Fruit fly (Drosophila melanogaster) whole organism, pupa: ENCODE results near the gene CG34452.

ENCODE experiments used
- CG10348 ChIP-seq: fragments of 200-800 bp; sonication (Bioruptor generic); IDR thresholded peaks from 2 replicates; pipeline ENCODE4 v1.3.6; 2022; ENCODE audit warnings: missing biosample characterization, missing genetic modification characterization
- CG12605 ChIP-seq: fragments of 200-800 bp; sonication (Bioruptor generic); IDR thresholded peaks from 2 replicates; pipeline ENCODE4 v1.3.6; 2022; ENCODE audit warnings: missing biosample characterization, missing genetic modification characterization
- CG13204 ChIP-seq: fragments of 200-800 bp; sonication (Bioruptor generic); optimal IDR thresholded peaks from 2 replicates; lab custom pipeline; 2018; ENCODE audit warnings: missing biosample characterization, mild to moderate bottlenecking, missing genetic modification characterization, moderate library complexity
- CG14655 ChIP-seq: fragments of 200-800 bp; sonication (Bioruptor generic); optimal IDR thresholded peaks from 3 replicates; lab custom pipeline; 2017; ENCODE audit warnings: mild to moderate bottlenecking, missing biosample characterization, missing genetic modification reagents, missing genetic modification characterization
- CG15710 ChIP-seq: fragments of 200-800 bp; sonication (Bioruptor generic); optimal IDR thresholded peaks from 2 replicates; lab custom pipeline; 2018; ENCODE audit warnings: missing biosample characterization, mild to moderate bottlenecking, missing genetic modification characterization, moderate library complexity
- CG17806 ChIP-seq: fragments of 200-800 bp; sonication (Bioruptor generic); optimal IDR thresholded peaks from 2 replicates; lab custom pipeline; 2018; ENCODE audit warnings: missing biosample characterization, mild to moderate bottlenecking, missing genetic modification characterization, moderate library complexity
- CG32121 ChIP-seq: fragments of 200-800 bp; sonication (Bioruptor generic); IDR thresholded peaks from 2 replicates; pipeline ENCODE4 v1.3.6; 2022; ENCODE audit warnings: missing biosample characterization, missing genetic modification characterization
- CG34367 ChIP-seq: fragments of 200-800 bp; sonication (Bioruptor generic); optimal IDR thresholded peaks from 2 replicates; lab custom pipeline; 2018; ENCODE audit warnings: missing biosample characterization, mild to moderate bottlenecking, missing genetic modification characterization
- CG4496 ChIP-seq: fragments of 200-800 bp; sonication (Bioruptor generic); IDR thresholded peaks from 3 replicates; pipeline ENCODE4 v1.3.6; 2022; ENCODE audit warnings: missing biosample characterization, missing genetic modification characterization
- CG8159 ChIP-seq: fragments of 200-800 bp; sonication (Bioruptor generic); optimal IDR thresholded peaks from 3 replicates; lab custom pipeline; 2018; ENCODE audit warnings: missing biosample characterization, mild to moderate bottlenecking, missing genetic modification characterization, moderate library complexity
- CG8301 ChIP-seq: fragments of 200-800 bp; sonication (Bioruptor generic); optimal IDR thresholded peaks from 2 replicates; lab custom pipeline; 2018; ENCODE audit warnings: missing biosample characterization, mild to moderate bottlenecking, missing genetic modification characterization
- CG9948 ChIP-seq: fragments of 200-800 bp; sonication (Bioruptor generic); optimal IDR thresholded peaks from 2 replicates; lab custom pipeline; 2018; ENCODE audit warnings: missing biosample characterization, mild to moderate bottlenecking, missing genetic modification characterization, moderate library complexity
- D1 ChIP-seq: fragments of 200-800 bp; sonication (Bioruptor generic); optimal IDR thresholded peaks from 2 replicates; lab custom pipeline; 2018; ENCODE audit warnings: missing biosample characterization, mild to moderate bottlenecking, missing genetic modification characterization, moderate library complexity
- EcR ChIP-seq: fragments of 200-800 bp; sonication (Bioruptor generic); optimal IDR thresholded peaks from 3 replicates; lab custom pipeline; 2019; ENCODE audit warnings: missing biosample characterization, missing genetic modification characterization, mild to moderate bottlenecking, moderate library complexity, missing genetic modification reagents
- Ets98B ChIP-seq: fragments of 200-800 bp; sonication (Bioruptor generic); IDR thresholded peaks from 2 replicates; pipeline ENCODE4 v1.3.6; 2022; ENCODE audit warnings: missing biosample characterization, missing genetic modification characterization
- Pif1A ChIP-seq: fragments of 200-800 bp; sonication (Bioruptor generic); optimal IDR thresholded peaks from 3 replicates; lab custom pipeline; 2016; ENCODE audit warnings: missing biosample characterization, missing genetic modification characterization
- Pif1B ChIP-seq: fragments of 200-800 bp; sonication (Bioruptor generic); optimal IDR thresholded peaks from 3 replicates; lab custom pipeline; 2016; ENCODE audit warnings: missing biosample characterization, missing genetic modification characterization
- Snoo ChIP-seq: fragments of 200-800 bp; sonication (Bioruptor generic); optimal IDR thresholded peaks from 3 replicates; lab custom pipeline; 2017; ENCODE audit warnings: missing biosample characterization, mild to moderate bottlenecking, missing genetic modification characterization, inconsistent platforms
- fd96Ca ChIP-seq: fragments of 200-800 bp; sonication (Bioruptor generic); IDR thresholded peaks from 3 replicates; pipeline ENCODE4 v1.3.6; 2022; ENCODE audit warnings: missing biosample characterization, missing genetic modification characterization
- gl ChIP-seq: fragments of 200-800 bp; sonication (Bioruptor generic); optimal IDR thresholded peaks from 2 replicates; lab custom pipeline; 2018; ENCODE audit warnings: missing biosample characterization, mild to moderate bottlenecking, missing genetic modification characterization
- rn ChIP-seq: fragments of 200-800 bp; sonication (Bioruptor generic); IDR thresholded peaks from 2 replicates; pipeline ENCODE4 v1.3.6; 2022; ENCODE audit warnings: missing biosample characterization, missing genetic modification characterization

The CG34452 gene

dm6 chr3L:15708158-15708557 is 20.5 kb upstream of the CG34452 start:
- TF ChIP-seq CG10348 (GFP tag; lab: Robert Waterston, UW), result no peak
- 0 out of 3 replicates have a peak, but pooled peaks have one; percentile 53 for TF ChIP-seq fd96Ca (GFP tag; lab: Robert Waterston, UW)

- TF ChIP-seq CG32121 (GFP tag; lab: Robert Waterston, UW) (no peak), CG34367 (no peak), D1 (tag; lab: Kevin White, UChicago) (no peak), CG9948 (no peak)
These were observed 18.5 kb upstream of the CG34452 start for dm6 chr3L:15706199-15706598.

dm6 chr3L:15704250-15704985 is 16.7 kb upstream of the CG34452 start:
- peak; percentile 54 for TF ChIP-seq CG15710
- TF ChIP-seq Ets98B (GFP tag; lab: Robert Waterston, UW), result no peak
- peak; percentile 40 for TF ChIP-seq CG34367
- peak; percentile 64 for TF ChIP-seq CG8301
- no peak for TF ChIP-seq CG13204 (GFP tag; lab: Kevin White, UChicago)
- TF ChIP-seq CG17806 (tag; lab: Kevin White, UChicago), result peak; percentile 53
- TF ChIP-seq CG4496 (GFP tag; lab: Robert Waterston, UW), result no peak
- TF ChIP-seq Snoo (tag; lab: Kevin White, UChicago), result no peak
- peak; percentile 30 for TF ChIP-seq EcR (GFP tag; lab: Kevin White, UChicago)
- no peak for TF ChIP-seq Pif1B (GFP tag; lab: Kevin White, UChicago)
- TF ChIP-seq CG9948, result peak; percentile 64
- TF ChIP-seq CG12605 (GFP tag; lab: Robert Waterston, UW), result no peak
- peak; percentile 70 for TF ChIP-seq CG8159 (tag; lab: Kevin White, UChicago)
- TF ChIP-seq Pif1A (GFP tag; lab: Kevin White, UChicago), result no peak
- TF ChIP-seq CG14655 (GFP tag; lab: Kevin White, UChicago), result peak; percentile 75
- TF ChIP-seq CG32121 (GFP tag; lab: Robert Waterston, UW), result no peak
- TF ChIP-seq gl (tag; lab: Kevin White, UChicago), result no peak
- TF ChIP-seq fd96Ca (GFP tag; lab: Robert Waterston, UW), result no peak
- no peak for TF ChIP-seq rn (GFP tag; lab: Robert Waterston, UW)
- TF ChIP-seq D1 (tag; lab: Kevin White, UChicago), result no peak
- TF ChIP-seq, all 21 proteins: peak for 8

dm6 chr3L:15703330-15704119 is 15.8 kb upstream of the CG34452 start:
- no peak for TF ChIP-seq CG34367
- no peak for TF ChIP-seq CG4496 (GFP tag; lab: Robert Waterston, UW)
- TF ChIP-seq gl (tag; lab: Kevin White, UChicago), result no peak
- no peak for TF ChIP-seq CG14655 (GFP tag; lab: Kevin White, UChicago)
- no peak for TF ChIP-seq CG13204 (GFP tag; lab: Kevin White, UChicago)
- no peak for TF ChIP-seq CG15710
- TF ChIP-seq CG9948, result no peak
- no peak for TF ChIP-seq fd96Ca (GFP tag; lab: Robert Waterston, UW)
- no peak for TF ChIP-seq CG32121 (GFP tag; lab: Robert Waterston, UW)
- no peak for TF ChIP-seq EcR (GFP tag; lab: Kevin White, UChicago)
- TF ChIP-seq CG8159 (tag; lab: Kevin White, UChicago), result no peak

dm6 chr3L:15702191-15702590 is 14.5 kb upstream of the CG34452 start:
- no peak for TF ChIP-seq Pif1B (GFP tag; lab: Kevin White, UChicago)

- peak; percentile 80 for TF ChIP-seq CG15710
- TF ChIP-seq Snoo (tag; lab: Kevin White, UChicago), result peak; percentile 82
- peak; percentile 47 for TF ChIP-seq Pif1A (GFP tag; lab: Kevin White, UChicago)
- no peak for TF ChIP-seq CG13204 (GFP tag; lab: Kevin White, UChicago)
- TF ChIP-seq CG9948, result peak; percentile 85
- no peak for TF ChIP-seq CG12605 (GFP tag; lab: Robert Waterston, UW)
- TF ChIP-seq fd96Ca (GFP tag; lab: Robert Waterston, UW), result no peak
- peak; percentile 85 for TF ChIP-seq D1 (tag; lab: Kevin White, UChicago)
- no peak for TF ChIP-seq EcR (GFP tag; lab: Kevin White, UChicago)
- TF ChIP-seq CG10348 (GFP tag; lab: Robert Waterston, UW), result no peak
- TF ChIP-seq CG34367, result peak; percentile 80
- no peak for TF ChIP-seq gl (tag; lab: Kevin White, UChicago)
- TF ChIP-seq CG8159 (tag; lab: Kevin White, UChicago), result peak; percentile 82
- no peak for TF ChIP-seq CG4496 (GFP tag; lab: Robert Waterston, UW)
- peak; percentile 39 for TF ChIP-seq CG8301
- no peak for TF ChIP-seq CG32121 (GFP tag; lab: Robert Waterston, UW)
- TF ChIP-seq rn (GFP tag; lab: Robert Waterston, UW), result no peak
- no peak for TF ChIP-seq Ets98B (GFP tag; lab: Robert Waterston, UW)
- TF ChIP-seq Pif1B (GFP tag; lab: Kevin White, UChicago), result peak; percentile 15
- TF ChIP-seq CG17806 (tag; lab: Kevin White, UChicago), result peak; percentile 83
- TF ChIP-seq CG14655 (GFP tag; lab: Kevin White, UChicago), result peak; percentile 73
- TF ChIP-seq, all 21 proteins: peak for 11
These were observed 12.8 kb upstream of the CG34452 start for dm6 chr3L:15700338-15700966.
